Worm (Caenorhabditis elegans) whole organism, L4 larva: Measurements from ENCODE around the gene rsr-2.

Experiments
- R02D3.7 ChIP-seq: fragments of 150-350 bp; sonication (generic microtip); optimal IDR thresholded peaks from 3 replicates; lab custom pipeline; 2014; ENCODE audit warnings: missing biosample characterization, missing genetic modification characterization
- T20F7.1 ChIP-seq: fragments of 200-800 bp; sonication (Bioruptor generic); optimal IDR thresholded peaks from 2 replicates; lab custom pipeline; 2018; ENCODE audit warnings: mild to moderate bottlenecking, missing genetic modification characterization, missing compliant biosample characterization
- ZK337.2 ChIP-seq: fragments of 200-800 bp; sonication (Bioruptor generic); IDR thresholded peaks from 2 replicates; pipeline ENCODE4 v1.3.6; 2022; ENCODE audit warnings: missing genetic modification reagents, missing genetic modification characterization, missing compliant biosample characterization
- aha-1 ChIP-seq: fragments of 150-350 bp; peaks from one replicate; lab custom pipeline; 2014; ENCODE audit warnings: missing biosample characterization, missing genetic modification characterization
- ceh-28 ChIP-seq: fragments of 150-350 bp; optimal IDR thresholded peaks from 2 replicates; lab custom pipeline; 2014; ENCODE audit warnings: missing biosample characterization, missing genetic modification reagents, missing genetic modification characterization
- ceh-32 ChIP-seq: sonication (generic microtip); optimal IDR thresholded peaks from 2 replicates; lab custom pipeline; 2016; ENCODE audit warnings: mild to moderate bottlenecking, missing genetic modification characterization, missing compliant biosample characterization; ENCODE audit not compliant: poor library complexity
- daf-16 ChIP-seq, 3 experiments: sonication (generic microtip); optimal IDR thresholded peaks; 2 replicates each; lab custom pipeline; 2016 to 2017; ENCODE audit warnings: missing genetic modification characterization in 3 of 3, missing genetic modification reagents in 3 of 3, mild to moderate bottlenecking in 2 of 3, missing compliant biosample characterization in 2 of 3, missing biosample characterization in 1 of 3, moderate library complexity in 1 of 3
- dmd-6 ChIP-seq: fragments of 200-800 bp; sonication (Bioruptor generic); IDR thresholded peaks from 2 replicates; pipeline ENCODE4 v1.3.6; 2022; ENCODE audit warnings: missing genetic modification reagents, missing genetic modification characterization, missing compliant biosample characterization
- duxl-1 ChIP-seq: sonication (generic microtip); optimal IDR thresholded peaks from 2 replicates; lab custom pipeline; 2016; ENCODE audit warnings: mild to moderate bottlenecking, missing genetic modification characterization, moderate library complexity, missing compliant biosample characterization; ENCODE audit not compliant: poor library complexity
- dve-1 ChIP-seq: sonication (generic microtip); optimal IDR thresholded peaks from 2 replicates; lab custom pipeline; 2017; ENCODE audit warnings: antibody characterized with exemption, mild to moderate bottlenecking, missing genetic modification characterization, missing compliant biosample characterization; ENCODE audit not compliant: insufficient read depth
- hlh-11 ChIP-seq: fragments of 200-800 bp; sonication (Bioruptor generic); optimal IDR thresholded peaks from 2 replicates; lab custom pipeline; 2018; ENCODE audit warnings: mild to moderate bottlenecking, missing genetic modification characterization, missing compliant biosample characterization
- jun-1 ChIP-seq: fragments of 150-350 bp; optimal IDR thresholded peaks from 2 replicates; lab custom pipeline; 2014; ENCODE audit warnings: missing biosample characterization, missing genetic modification reagents, missing genetic modification characterization
- lin-1 ChIP-seq: fragments of 200-800 bp; sonication (Bioruptor generic); IDR thresholded peaks from 2 replicates; pipeline ENCODE4 v1.3.6; 2022; ENCODE audit warnings: missing genetic modification reagents, missing genetic modification characterization, missing compliant biosample characterization
- lin-15B ChIP-seq: fragments of 150-350 bp; sonication (generic microtip); optimal IDR thresholded peaks from 3 replicates; lab custom pipeline; 2014; ENCODE audit warnings: missing biosample characterization, missing genetic modification characterization
- mes-2 ChIP-seq: sonication (generic microtip); optimal IDR thresholded peaks from 2 replicates; lab custom pipeline; 2016; ENCODE audit warnings: missing genotype, mild to moderate bottlenecking, missing genetic modification characterization, missing compliant biosample characterization; ENCODE audit not compliant: poor library complexity, severe bottlenecking
- nhr-102 ChIP-seq: sonication (generic microtip); optimal IDR thresholded peaks from 2 replicates; lab custom pipeline; 2016; ENCODE audit warnings: mild to moderate bottlenecking, missing genetic modification characterization, moderate library complexity, missing compliant biosample characterization
- nhr-11 ChIP-seq: fragments of 150-350 bp; optimal IDR thresholded peaks from 2 replicates; lab custom pipeline; 2014; ENCODE audit warnings: missing biosample characterization, missing genetic modification characterization
- nhr-237 ChIP-seq: sonication (generic microtip); optimal IDR thresholded peaks from 2 replicates; lab custom pipeline; 2017; ENCODE audit warnings: missing biosample characterization, missing genetic modification characterization
- nhr-28 ChIP-seq: fragments of 150-350 bp; optimal IDR thresholded peaks from 2 replicates; lab custom pipeline; 2014; ENCODE audit warnings: missing biosample characterization, missing genetic modification characterization
- nhr-48 ChIP-seq: sonication (generic microtip); optimal IDR thresholded peaks from 2 replicates; lab custom pipeline; 2016; ENCODE audit warnings: mild to moderate bottlenecking, missing genetic modification characterization, missing compliant biosample characterization
- nhr-76 ChIP-seq: fragments of 150-350 bp; optimal IDR thresholded peaks from 2 replicates; lab custom pipeline; 2014; ENCODE audit warnings: missing biosample characterization, missing genetic modification characterization
- nhr-77 ChIP-seq: fragments of 150-350 bp; optimal IDR thresholded peaks from 2 replicates; lab custom pipeline; 2014; ENCODE audit warnings: missing biosample characterization, missing genetic modification characterization
- php-3 ChIP-seq: fragments of 200-800 bp; sonication (Bioruptor generic); IDR thresholded peaks from 2 replicates; pipeline ENCODE4 v1.3.6; 2022; ENCODE audit warnings: missing genetic modification reagents, missing genetic modification characterization, missing compliant biosample characterization
- pqm-1 ChIP-seq: sonication (generic microtip); optimal IDR thresholded peaks from 2 replicates; lab custom pipeline; 2017; ENCODE audit warnings: missing biosample characterization, missing genetic modification characterization
- spr-3 ChIP-seq: fragments of 200-800 bp; sonication (Bioruptor generic); optimal IDR thresholded peaks from 2 replicates; lab custom pipeline; 2018; ENCODE audit warnings: mild to moderate bottlenecking, missing genetic modification characterization, missing compliant biosample characterization
- tra-1 ChIP-seq: fragments of 200-800 bp; sonication (Bioruptor generic); IDR thresholded peaks from 2 replicates; pipeline ENCODE4 v1.3.6; 2022; ENCODE audit warnings: missing genetic modification reagents, missing genetic modification characterization, missing compliant biosample characterization

rsr-2 gene

ce11 chrII:12185710-12186109 lies 39.4 kb upstream of the rsr-2 start, which contains the start of gene Y57A10A.14 (continued):
- TF ChIP-seq jun-1 (tag; lab: Kevin White, UChicago) = no peak
- peak; percentile 68 for TF ChIP-seq nhr-77 (tag; lab: Kevin White, UChicago)
- TF ChIP-seq ZK337.2 (GFP tag; lab: Robert Waterston, UW) = no peak
- peak; percentile 73 for TF ChIP-seq lin-1 (GFP tag; lab: Robert Waterston, UW)
- no peak for TF ChIP-seq nhr-11 (tag; lab: Kevin White, UChicago)
- TF ChIP-seq nhr-102 (tag; lab: Kevin White, UChicago) = peak; percentile 55
- no peak for TF ChIP-seq nhr-237
- TF ChIP-seq T20F7.1 (GFP tag; lab: Kevin White, UChicago) = peak; percentile 63
- TF ChIP-seq dve-1 (tag; lab: Kevin White, UChicago) = peak; percentile 82
- TF ChIP-seq nhr-48 (tag; lab: Kevin White, UChicago) = peak; percentile 29
- TF ChIP-seq php-3 (GFP tag; lab: Robert Waterston, UW) = peak; percentile 62; the same call in 1 of the 2 replicates
- peak; percentile 86 for TF ChIP-seq pqm-1 (tag; lab: Kevin White, UChicago)
- TF ChIP-seq tra-1 (GFP tag; lab: Robert Waterston, UW) = peak; percentile 83
- TF ChIP-seq, all 104 proteins: peak for 21

DNA sequence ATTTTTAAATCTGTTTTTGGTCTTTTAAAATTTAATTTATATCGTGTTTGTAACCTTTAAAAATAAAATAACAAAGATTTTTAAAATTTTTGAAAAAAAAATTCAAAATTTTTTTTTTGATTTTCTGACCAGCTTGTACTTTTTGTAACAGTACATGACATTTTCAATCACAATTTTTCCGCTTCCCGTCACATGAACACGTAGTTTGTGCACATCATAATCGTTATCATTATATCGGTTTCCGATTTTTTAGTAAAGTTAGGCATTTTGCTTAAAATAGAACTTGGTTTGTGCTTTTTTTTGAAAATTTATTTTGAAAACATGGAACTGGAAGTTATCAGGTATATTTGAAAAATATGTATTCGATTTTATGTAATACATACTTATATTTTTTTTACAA lies 38.4 kb upstream of the rsr-2 start:
- TF ChIP-seq nhr-28 (tag; lab: Kevin White, UChicago) (peak; percentile 84), spr-3 (GFP tag; lab: Kevin White, UChicago) (no peak), hlh-11 (tag; lab: Kevin White, UChicago) (peak; percentile 4), daf-16 (GFP tag; optimal IDR thresholded peaks at IDR 0.05; lab: Kevin White, UChicago) (no peak), daf-16 (tag; optimal IDR thresholded peaks at IDR 0.05; lab: Kevin White, UChicago) (peak; percentile 38), dmd-6 (GFP tag; lab: Robert Waterston, UW) (peak; percentile 22; the same call in 1 of the 2 replicates), pqm-1 (tag; lab: Kevin White, UChicago) (peak; percentile 60), duxl-1 (tag; lab: Kevin White, UChicago) (no peak), dve-1 (tag; lab: Kevin White, UChicago) (peak; percentile 12)

ce11 chrII:12189193-12189592 lies 36.0 kb upstream of the rsr-2 start:
- TF ChIP-seq R02D3.7 (tag; lab: Kevin White, UChicago) (peak; percentile 23), ceh-32 (tag; lab: Kevin White, UChicago) (no peak)

DNA sequence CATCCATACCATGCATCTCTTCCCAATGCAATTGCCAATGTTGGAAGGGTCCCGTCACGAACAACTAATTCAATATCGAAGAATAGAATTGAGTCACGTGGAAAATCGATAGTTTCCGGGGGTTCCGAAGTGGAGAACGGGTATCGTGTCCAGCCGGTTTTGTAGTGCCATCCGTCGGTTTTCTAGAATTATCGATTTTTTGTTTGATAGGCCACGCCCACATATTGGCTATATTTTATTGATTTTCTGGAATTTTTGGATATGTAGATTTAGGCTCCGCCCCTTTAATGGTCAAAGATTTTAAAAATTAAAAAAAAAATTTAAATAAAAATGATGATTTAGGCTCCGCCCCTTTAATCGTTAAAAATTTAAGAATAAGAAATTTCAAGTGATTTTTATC lies 25.9 kb upstream of the rsr-2 start:
- peak; percentile 77 for TF ChIP-seq ceh-28 (tag; lab: Kevin White, UChicago)
- TF ChIP-seq nhr-76 (tag; lab: Kevin White, UChicago) = no peak

DNA sequence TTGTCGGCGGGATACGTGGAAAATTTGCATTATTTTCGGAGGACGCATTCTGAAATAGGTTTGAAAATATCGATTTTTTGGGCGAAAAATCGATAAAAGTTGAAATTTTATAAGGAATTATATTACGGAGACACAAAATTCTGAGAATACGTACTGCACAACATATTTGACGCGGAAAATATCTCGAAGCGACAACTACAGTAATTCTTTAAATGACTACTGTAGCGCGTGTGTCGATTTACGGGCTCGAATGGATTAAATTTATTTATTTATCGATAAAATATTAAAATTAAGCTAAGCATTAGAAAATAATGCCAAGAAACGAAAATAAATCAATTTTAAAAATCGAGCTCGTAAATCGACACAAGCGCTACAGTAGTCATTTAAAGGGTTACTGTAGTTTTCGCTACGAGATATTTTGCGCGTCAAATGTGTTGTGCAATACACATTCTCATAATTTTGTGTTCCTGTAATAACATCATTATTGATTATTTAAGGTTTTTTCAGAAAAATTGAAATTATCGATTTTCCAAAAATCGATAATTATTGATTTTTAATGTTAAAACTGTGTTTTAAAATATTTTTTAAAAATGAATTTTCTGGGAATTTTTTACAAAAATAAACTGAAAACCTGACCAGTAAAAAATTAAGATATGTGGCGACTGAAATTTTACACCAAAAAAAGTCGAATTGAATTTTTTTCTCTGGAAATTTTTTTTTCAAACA lies 25.1 kb upstream of the rsr-2 start, which contains the start of gene polg-1:
TSS of gene polg-1 (minus strand) at position 51 of the 726 bp plus-strand sequence.
- TF ChIP-seq ceh-28 (tag; lab: Kevin White, UChicago) (peak; percentile 76), aha-1 (no peak)

DNA sequence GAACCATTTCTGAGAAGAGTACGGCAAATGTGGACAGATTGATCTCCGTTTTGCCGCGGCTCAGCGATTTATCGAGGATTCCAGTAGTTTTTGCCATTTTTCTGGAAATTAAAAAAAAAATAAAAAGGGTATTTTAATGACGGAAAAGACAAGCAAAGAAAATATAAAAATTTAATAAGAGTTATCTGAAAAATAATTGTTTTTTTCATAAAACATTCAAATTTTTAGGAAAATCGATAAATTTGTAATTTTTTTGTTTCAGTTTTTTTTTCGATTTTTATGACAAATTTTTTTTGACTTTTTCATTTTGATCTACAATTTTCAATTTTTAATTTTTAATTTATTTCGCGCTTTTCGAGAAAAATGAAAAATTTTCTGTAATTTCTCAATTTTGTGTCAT lies 22.9 kb upstream of the rsr-2 start, which contains the start of gene trpp-5:
TSS of gene trpp-5 (minus strand) at position 101 of the 400 bp plus-strand sequence.
- TF ChIP-seq mes-2 = no peak
- peak; percentile 43 for TF ChIP-seq aha-1

- no peak for TF ChIP-seq lin-15B (tag; lab: Kevin White, UChicago)
- TF ChIP-seq, all 104 proteins: peak for 0
Observed at ce11 chrII:12202921-12203320, 22.2 kb upstream of the rsr-2 start, which contains the start of gene aqp-12. Gene aqp-12, plus strand, starts transcription at chrII:12203221.
